Worm (Caenorhabditis elegans) whole organism, late embryonic: ENCODE measurements around the gene F14F7.5.
A peak's percentile ranks its signal among the peaks of the same experiment; 100 is the strongest.

Source experiments
- C08G9.2 ChIP-seq: sonication (generic microtip); optimal IDR thresholded peaks from 2 replicates; lab custom pipeline; 2016; ENCODE audit warnings: mild to moderate bottlenecking, missing genetic modification characterization, moderate library complexity, missing compliant biosample characterization
- C38D4.7 ChIP-seq: fragments of 200-800 bp; sonication (Bioruptor generic); optimal IDR thresholded peaks from 2 replicates; lab custom pipeline; 2018; ENCODE audit warnings: mild to moderate bottlenecking, missing genetic modification characterization, moderate library complexity, missing compliant biosample characterization
- K02D7.2 ChIP-seq: sonication (generic microtip); optimal IDR thresholded peaks from 2 replicates; lab custom pipeline; 2017; ENCODE audit warnings: mild to moderate bottlenecking, missing genetic modification characterization, missing compliant biosample characterization
- K09A11.1 ChIP-seq: sonication (generic microtip); optimal IDR thresholded peaks from 2 replicates; lab custom pipeline; 2017; ENCODE audit warnings: antibody characterized with exemption, mild to moderate bottlenecking, missing genetic modification characterization, missing compliant biosample characterization; ENCODE audit not compliant: insufficient read depth
- T23F11.4 ChIP-seq: fragments of 200-800 bp; sonication (Bioruptor generic); optimal IDR thresholded peaks from 2 replicates; lab custom pipeline; 2018; ENCODE audit warnings: mild to moderate bottlenecking, missing genetic modification characterization, missing compliant biosample characterization
- Y22D7AL.16 ChIP-seq: sonication (generic microtip); optimal IDR thresholded peaks from 2 replicates; lab custom pipeline; 2016; ENCODE audit warnings: missing genetic modification characterization, missing compliant biosample characterization
- ahr-1 ChIP-seq: sonication (generic microtip); optimal IDR thresholded peaks from 2 replicates; lab custom pipeline; 2016; ENCODE audit warnings: missing genetic modification characterization, missing compliant biosample characterization
- ama-1 ChIP-seq: fragments of 150-350 bp; optimal IDR thresholded peaks from 2 replicates; lab custom pipeline; 2014
- ceh-14 ChIP-seq: sonication (generic microtip); optimal IDR thresholded peaks from 2 replicates; lab custom pipeline; 2016; ENCODE audit warnings: missing genotype, missing genetic modification characterization, missing compliant biosample characterization
- ceh-19 ChIP-seq: fragments of 200-800 bp; sonication (Bioruptor generic); optimal IDR thresholded peaks from 2 replicates; lab custom pipeline; 2018; ENCODE audit warnings: mild to moderate bottlenecking, missing genetic modification characterization, missing compliant biosample characterization
- ceh-2 ChIP-seq: sonication (generic microtip); optimal IDR thresholded peaks from 2 replicates; lab custom pipeline; 2016; ENCODE audit warnings: missing genotype, missing genetic modification characterization, missing compliant biosample characterization
- ceh-22 ChIP-seq: sonication (generic microtip); optimal IDR thresholded peaks from 2 replicates; lab custom pipeline; 2017; ENCODE audit warnings: missing biosample characterization, missing genetic modification characterization
- ceh-24 ChIP-seq: sonication (generic microtip); optimal IDR thresholded peaks from 2 replicates; lab custom pipeline; 2016; ENCODE audit warnings: mild to moderate bottlenecking, missing genetic modification characterization, missing compliant biosample characterization
- ceh-30 ChIP-seq: fragments of 150-350 bp; optimal IDR thresholded peaks from 2 replicates; lab custom pipeline; 2014; ENCODE audit warnings: missing biosample characterization, missing genetic modification characterization
- ceh-31 ChIP-seq: sonication (generic microtip); optimal IDR thresholded peaks from 2 replicates; lab custom pipeline; 2016; ENCODE audit warnings: missing genetic modification characterization, missing compliant biosample characterization
- ceh-34 ChIP-seq: sonication (generic microtip); optimal IDR thresholded peaks from 2 replicates; lab custom pipeline; 2016; ENCODE audit warnings: mild to moderate bottlenecking, missing genetic modification characterization, missing compliant biosample characterization
- ceh-45 ChIP-seq: fragments of 200-800 bp; sonication (Bioruptor generic); IDR thresholded peaks from 2 replicates; pipeline ENCODE4 v1.3.6; 2022; ENCODE audit warnings: missing genetic modification reagents, missing genetic modification characterization, missing compliant biosample characterization
- ceh-48 ChIP-seq: sonication (generic microtip); optimal IDR thresholded peaks from 2 replicates; lab custom pipeline; 2016; ENCODE audit warnings: missing genetic modification characterization, inconsistent platforms, missing compliant biosample characterization
- ceh-9 ChIP-seq: sonication (generic microtip); optimal IDR thresholded peaks from 2 replicates; lab custom pipeline; 2016; ENCODE audit warnings: mild to moderate bottlenecking, missing genetic modification characterization, inconsistent platforms, missing compliant biosample characterization
- che-1 ChIP-seq: sonication (generic microtip); optimal IDR thresholded peaks from 2 replicates; lab custom pipeline; 2016; ENCODE audit warnings: mild to moderate bottlenecking, missing genetic modification characterization, missing compliant biosample characterization
- dmd-4 ChIP-seq: sonication (generic microtip); optimal IDR thresholded peaks from 2 replicates; lab custom pipeline; 2016; ENCODE audit warnings: borderline replicate concordance, missing genetic modification characterization, missing compliant biosample characterization
- dve-1 ChIP-seq: sonication (generic microtip); optimal IDR thresholded peaks from 2 replicates; lab custom pipeline; 2017; ENCODE audit warnings: antibody characterized with exemption, mild to moderate bottlenecking, missing genetic modification characterization, missing compliant biosample characterization
- elt-2 ChIP-seq: sonication (generic microtip); optimal IDR thresholded peaks from 2 replicates; lab custom pipeline; 2016; ENCODE audit warnings: missing genetic modification reagents, missing genetic modification characterization, missing compliant biosample characterization
- elt-4 ChIP-seq: sonication (generic microtip); optimal IDR thresholded peaks from 2 replicates; lab custom pipeline; 2016; ENCODE audit warnings: missing genetic modification characterization, missing compliant biosample characterization
- fax-1 ChIP-seq: sonication (generic microtip); optimal IDR thresholded peaks from 2 replicates; lab custom pipeline; 2016; ENCODE audit warnings: missing genotype, missing genetic modification characterization, missing compliant biosample characterization
- fkh-6 ChIP-seq: sonication (generic microtip); optimal IDR thresholded peaks from 2 replicates; lab custom pipeline; 2016; ENCODE audit warnings: missing genetic modification characterization, missing compliant biosample characterization
- gmeb-2 ChIP-seq: sonication (generic microtip); optimal IDR thresholded peaks from 2 replicates; lab custom pipeline; 2016; ENCODE audit warnings: missing genetic modification characterization, inconsistent platforms, missing compliant biosample characterization
- hlh-15 ChIP-seq: sonication (generic microtip); optimal IDR thresholded peaks from 2 replicates; lab custom pipeline; 2016; ENCODE audit warnings: missing genetic modification characterization, missing compliant biosample characterization
- hlh-6 ChIP-seq: sonication (generic microtip); optimal IDR thresholded peaks from 2 replicates; lab custom pipeline; 2016; ENCODE audit warnings: missing genotype, missing genetic modification characterization, missing compliant biosample characterization
- hlh-8 ChIP-seq: sonication (generic microtip); optimal IDR thresholded peaks from 2 replicates; lab custom pipeline; 2016; ENCODE audit warnings: missing genotype, missing genetic modification characterization, missing compliant biosample characterization
- lin-11 ChIP-seq: fragments of 200-800 bp; sonication (Bioruptor generic); optimal IDR thresholded peaks from 2 replicates; lab custom pipeline; 2018; ENCODE audit warnings: mild to moderate bottlenecking, missing genetic modification characterization, missing compliant biosample characterization
- madf-2 ChIP-seq: sonication (generic microtip); optimal IDR thresholded peaks from 2 replicates; lab custom pipeline; 2017; ENCODE audit warnings: missing genetic modification characterization, missing compliant biosample characterization
- nhr-11 ChIP-seq: fragments of 150-350 bp; optimal IDR thresholded peaks from 2 replicates; lab custom pipeline; 2014; ENCODE audit warnings: missing biosample characterization, missing genetic modification characterization
- nhr-232 ChIP-seq: sonication (generic microtip); optimal IDR thresholded peaks from 2 replicates; lab custom pipeline; 2016; ENCODE audit warnings: missing genetic modification characterization, missing compliant biosample characterization
- odd-2 ChIP-seq: sonication (generic microtip); optimal IDR thresholded peaks from 2 replicates; lab custom pipeline; 2017; ENCODE audit warnings: antibody characterized with exemption, mild to moderate bottlenecking, missing genetic modification characterization, missing compliant biosample characterization
- pag-3 ChIP-seq: sonication (generic microtip); optimal IDR thresholded peaks from 2 replicates; lab custom pipeline; 2016; ENCODE audit warnings: missing compliant biosample characterization, missing genetic modification characterization, borderline replicate concordance
- pat-9 ChIP-seq: fragments of 200-800 bp; sonication (Bioruptor generic); optimal IDR thresholded peaks from 2 replicates; lab custom pipeline; 2018; ENCODE audit warnings: mild to moderate bottlenecking, missing genetic modification characterization, moderate library complexity, missing compliant biosample characterization
- pax-1 ChIP-seq: fragments of 150-350 bp; optimal IDR thresholded peaks from 2 replicates; lab custom pipeline; 2014; ENCODE audit warnings: missing biosample characterization, missing genetic modification characterization
- pha-2 ChIP-seq: sonication (generic microtip); optimal IDR thresholded peaks from 2 replicates; lab custom pipeline; 2017; ENCODE audit warnings: mild to moderate bottlenecking, missing genetic modification characterization, missing compliant biosample characterization
- pha-4 ChIP-seq: fragments of 150-350 bp; optimal IDR thresholded peaks from 2 replicates; lab custom pipeline; 2018; ENCODE audit warnings: missing biosample characterization, missing genetic modification reagents, missing genetic modification characterization
- pros-1 ChIP-seq: fragments of 150-350 bp; optimal IDR thresholded peaks from 2 replicates; lab custom pipeline; 2014; ENCODE audit warnings: missing biosample characterization, missing genetic modification reagents, missing genetic modification characterization
- ref-2 ChIP-seq: sonication (generic microtip); optimal IDR thresholded peaks from 2 replicates; lab custom pipeline; 2016; ENCODE audit warnings: missing genetic modification characterization, missing compliant biosample characterization
- sdc-2 ChIP-seq: sonication (generic microtip); optimal IDR thresholded peaks from 2 replicates; lab custom pipeline; 2016; ENCODE audit warnings: missing genotype, missing genetic modification characterization, missing compliant biosample characterization
- sox-2 ChIP-seq: fragments of 200-800 bp; sonication (Bioruptor generic); IDR thresholded peaks from 2 replicates; pipeline ENCODE4 v1.3.6; 2022; ENCODE audit warnings: missing genetic modification reagents, missing genetic modification characterization, missing compliant biosample characterization
- sox-4 ChIP-seq: sonication (generic microtip); optimal IDR thresholded peaks from 2 replicates; lab custom pipeline; 2017; ENCODE audit warnings: mild to moderate bottlenecking, missing genetic modification characterization, inconsistent platforms, missing compliant biosample characterization
- syd-9 ChIP-seq: sonication (generic microtip); optimal IDR thresholded peaks from 2 replicates; lab custom pipeline; 2016; ENCODE audit warnings: mild to moderate bottlenecking, missing genetic modification characterization, moderate library complexity, missing compliant biosample characterization
- tbx-7 ChIP-seq: sonication (generic microtip); optimal IDR thresholded peaks from 2 replicates; lab custom pipeline; 2016; ENCODE audit warnings: missing genotype, missing genetic modification characterization, missing compliant biosample characterization
- ttx-3 ChIP-seq: sonication (generic microtip); optimal IDR thresholded peaks from 2 replicates; lab custom pipeline; 2016; ENCODE audit warnings: missing genetic modification reagents, missing genetic modification characterization, missing compliant biosample characterization
- unc-3 ChIP-seq, 2 experiments: fragments of 200-800 bp in 1 of 2; sonication (Bioruptor generic) in 1 of 2; sonication (generic microtip) in 1 of 2; conservative IDR thresholded peaks in 1 of 2; optimal IDR thresholded peaks in 1 of 2; 2 replicates each; pipeline versions ENCODE4 v1.3.6 to Lab custom; 2016 to 2022; ENCODE audit warnings: missing compliant biosample characterization in 2 of 2, missing genetic modification characterization in 2 of 2, missing genetic modification reagents in 1 of 2
- unc-42 ChIP-seq: sonication (generic microtip); optimal IDR thresholded peaks from 2 replicates; lab custom pipeline; 2016; ENCODE audit warnings: missing genotype, missing genetic modification characterization, missing compliant biosample characterization
- ztf-16 ChIP-seq: sonication (generic microtip); optimal IDR thresholded peaks from 2 replicates; lab custom pipeline; 2017; ENCODE audit warnings: missing genetic modification characterization, missing compliant biosample characterization

The F14F7.5 gene

ce11 chrIII:13000457-13000856 is 31.3 kb upstream of the F14F7.5 start, which contains the start of gene ZK1010.8:
ZK1010.8 (minus strand) TSS chrIII:13000670.
- TF ChIP-seq ceh-14 (tag; lab: Kevin White, UChicago) (no peak), sdc-2 (no peak), sox-4 (tag; lab: Kevin White, UChicago) (no peak), K09A11.1 (tag; lab: Kevin White, UChicago) (no peak), pax-1 (tag; lab: Kevin White, UChicago) (no peak), nhr-232 (tag; lab: Kevin White, UChicago) (no peak), ceh-30 (no peak), hlh-8 (tag; lab: Kevin White, UChicago) (no peak), sox-2 (GFP tag; lab: Robert Waterston, UW) (no peak)
- TF ChIP-seq, all 69 proteins: peak for 0

ce11 chrIII:13002098-13002497 is 29.7 kb upstream of the F14F7.5 start, which contains the start of gene ZK1010.10:
ZK1010.10 (plus strand) TSS chrIII:13002383.
- TF ChIP-seq tbx-7 (tag; lab: Kevin White, UChicago) (no peak), elt-2 (tag; lab: Kevin White, UChicago) (no peak), hlh-8 (tag; lab: Kevin White, UChicago) (no peak), ztf-16 (no peak), C38D4.7 (GFP tag; lab: Kevin White, UChicago) (no peak), nhr-11 (tag; lab: Kevin White, UChicago) (no peak), pha-2 (tag; lab: Kevin White, UChicago) (no peak), ceh-34 (tag; lab: Kevin White, UChicago) (peak; percentile 19), fax-1 (tag; lab: Kevin White, UChicago) (no peak), pha-4 (tag; lab: Kevin White, UChicago) (no peak), ceh-31 (tag; lab: Kevin White, UChicago) (peak; percentile 75), hlh-6 (tag; lab: Kevin White, UChicago) (no peak), pros-1 (tag; lab: Kevin White, UChicago) (no peak), unc-3 (GFP tag; conservative IDR thresholded peaks at IDR 0.05; lab: Robert Waterston, UW) (no peak), unc-3 (tag; optimal IDR thresholded peaks at IDR 0.05; lab: Kevin White, UChicago) (no peak), fkh-6 (tag; lab: Kevin White, UChicago) (no peak), elt-4 (tag; lab: Kevin White, UChicago) (no peak), dmd-4 (tag; lab: Kevin White, UChicago) (no peak), ceh-22 (tag; lab: Kevin White, UChicago) (no peak), gmeb-2 (tag; lab: Kevin White, UChicago) (no peak), ttx-3 (tag; lab: Kevin White, UChicago) (no peak), T23F11.4 (GFP tag; lab: Kevin White, UChicago) (no peak), Y22D7AL.16 (tag; lab: Kevin White, UChicago) (no peak), ama-1 (lab: Kevin White, UChicago) (no peak), ceh-24 (no peak), ceh-19 (GFP tag; lab: Kevin White, UChicago) (no peak), hlh-15 (tag; lab: Kevin White, UChicago) (no peak), ceh-48 (tag; lab: Kevin White, UChicago) (no peak), odd-2 (no peak), che-1 (tag; lab: Kevin White, UChicago) (no peak), K02D7.2 (tag; lab: Kevin White, UChicago) (no peak), syd-9 (tag; lab: Kevin White, UChicago) (no peak), ceh-14 (tag; lab: Kevin White, UChicago) (peak; percentile 41), madf-2 (tag; lab: Kevin White, UChicago) (no peak), unc-42 (tag; lab: Kevin White, UChicago) (peak; percentile 59), ref-2 (tag; lab: Kevin White, UChicago) (no peak), dve-1 (tag; lab: Kevin White, UChicago) (no peak), ceh-2 (no peak), C08G9.2 (no peak), lin-11 (no peak), ceh-9 (tag; lab: Kevin White, UChicago) (no peak), ahr-1 (no peak), pag-3 (tag; lab: Kevin White, UChicago) (no peak), ceh-30 (no peak), pat-9 (no peak), ceh-45 (GFP tag; lab: Robert Waterston, UW) (no peak)
